Worm (Caenorhabditis elegans): ENCODE measurements around the gene ZC395.5.

- no peak for TF ChIP-seq aly-1 (tag; optimal IDR thresholded peaks at IDR 0.05)
- no peak for TF ChIP-seq ceh-36 (tag; optimal IDR thresholded peaks at IDR 0.05)
Measured at ce11 chrIII:5254108-5254507, 13.5 kb upstream of the ZC395.5 start, which contains the start of the genes sumv-1 and gop-1.

All from whole organism, early embryonic.